Worm (Caenorhabditis elegans): ENCODE results near the gene mpst-4.

Gene mpst-4

ce11 chrII:4863357-4863756, at the start of gene mpst-4, which contains the start of gene F11G11.14:
mpst-4 (minus strand) TSS chrII:4863457.
F11G11.14 (plus strand) TSS chrII:4863681.
- TF ChIP-seq mls-2 (tag; optimal IDR thresholded peaks at IDR 0.05) (no peak), tbx-8 (GFP tag; optimal IDR thresholded peaks at IDR 0.05) (no peak), ceh-39 (tag; optimal IDR thresholded peaks at IDR 0.05) (no peak), M03D4.4 (tag; optimal IDR thresholded peaks at IDR 0.05) (no peak), blmp-1 (tag; optimal IDR thresholded peaks at IDR 0.05) (no peak), zip-8 (tag; optimal IDR thresholded peaks at IDR 0.05) (no peak), sptf-1 (tag; optimal IDR thresholded peaks at IDR 0.05) (no peak), drap-1 (GFP tag; optimal IDR thresholded peaks at IDR 0.05) (no peak), nhr-237 (tag; optimal IDR thresholded peaks at IDR 0.05) (no peak), snpc-4 (tag; optimal IDR thresholded peaks at IDR 0.05) (no peak), ceh-83 (GFP tag; optimal IDR thresholded peaks at IDR 0.05) (no peak), nhr-28 (tag; optimal IDR thresholded peaks at IDR 0.05) (no peak), elt-1 (tag; optimal IDR thresholded peaks at IDR 0.05; ENCODE audit: borderline replicate concordance, insufficient read depth) (no peak), hlh-1 (tag; optimal IDR thresholded peaks at IDR 0.05) (no peak), ztf-11 (tag; optimal IDR thresholded peaks at IDR 0.05) (no peak), mab-5 (tag; optimal IDR thresholded peaks at IDR 0.05) (no peak), unc-62 (GFP tag; optimal IDR thresholded peaks at IDR 0.05) (no peak), nhr-76 (tag; optimal IDR thresholded peaks at IDR 0.05) (no peak), ces-1 (GFP tag; optimal IDR thresholded peaks at IDR 0.05) (no peak)

- peak; percentile 38 for TF ChIP-seq unc-120 (tag; optimal IDR thresholded peaks at IDR 0.05; ENCODE audit: poor library complexity, severe bottlenecking)
- no peak for TF ChIP-seq mls-2 (tag; optimal IDR thresholded peaks at IDR 0.05)
- TF ChIP-seq unc-62 (GFP tag; optimal IDR thresholded peaks at IDR 0.05), result peak; percentile 76
- peak; percentile 30 for TF ChIP-seq hlh-1 (tag; optimal IDR thresholded peaks at IDR 0.05)
- TF ChIP-seq ham-2 (GFP tag; optimal IDR thresholded peaks at IDR 0.05), result peak; percentile 40
These were observed 44.9 kb upstream of the mpst-4 start for ce11 chrII:4908160-4908559.

- TF ChIP-seq ztf-11 (tag; optimal IDR thresholded peaks at IDR 0.05) (no peak), zip-8 (tag; optimal IDR thresholded peaks at IDR 0.05) (no peak), ham-2 (GFP tag; optimal IDR thresholded peaks at IDR 0.05) (no peak), lin-13 (tag; optimal IDR thresholded peaks at IDR 0.05) (no peak), ces-1 (GFP tag; optimal IDR thresholded peaks at IDR 0.05) (no peak), unc-39 (tag; optimal IDR thresholded peaks at IDR 0.05) (no peak), snpc-4 (tag; optimal IDR thresholded peaks at IDR 0.05) (no peak), mab-5 (tag; optimal IDR thresholded peaks at IDR 0.05) (no peak), ceh-83 (GFP tag; optimal IDR thresholded peaks at IDR 0.05) (no peak), ceh-39 (tag; optimal IDR thresholded peaks at IDR 0.05) (no peak), unc-120 (tag; optimal IDR thresholded peaks at IDR 0.05; ENCODE audit: poor library complexity, severe bottlenecking) (no peak)
These were observed 42.6 kb upstream of the mpst-4 start for ce11 chrII:4905883-4906282.

- TF ChIP-seq cnd-1 (tag; optimal IDR thresholded peaks at IDR 0.05) (no peak), tbx-8 (GFP tag; optimal IDR thresholded peaks at IDR 0.05) (no peak), nhr-12 (tag; optimal IDR thresholded peaks at IDR 0.05) (no peak), unc-39 (tag; optimal IDR thresholded peaks at IDR 0.05) (no peak), zip-8 (tag; optimal IDR thresholded peaks at IDR 0.05) (no peak), nhr-237 (tag; optimal IDR thresholded peaks at IDR 0.05) (no peak), M03D4.4 (tag; optimal IDR thresholded peaks at IDR 0.05) (no peak), nhr-76 (tag; optimal IDR thresholded peaks at IDR 0.05) (no peak), unc-62 (GFP tag; optimal IDR thresholded peaks at IDR 0.05) (no peak), drap-1 (GFP tag; optimal IDR thresholded peaks at IDR 0.05) (no peak), hlh-1 (tag; optimal IDR thresholded peaks at IDR 0.05) (no peak), nhr-28 (tag; optimal IDR thresholded peaks at IDR 0.05) (no peak), ham-2 (GFP tag; optimal IDR thresholded peaks at IDR 0.05) (no peak), ceh-39 (tag; optimal IDR thresholded peaks at IDR 0.05) (no peak), snpc-4 (tag; optimal IDR thresholded peaks at IDR 0.05) (no peak)
These were observed 42.1 kb upstream of the mpst-4 start for ce11 chrII:4905331-4905730.

ce11 chrII:4904778-4905177, 41.5 kb upstream of the mpst-4 start, which contains the start of gene btbd-10:
btbd-10 (plus strand) TSS chrII:4905008.
- TF ChIP-seq lsy-2 (tag; optimal IDR thresholded peaks at IDR 0.05) (no peak), mls-2 (tag; optimal IDR thresholded peaks at IDR 0.05) (no peak), sptf-1 (tag; optimal IDR thresholded peaks at IDR 0.05) (no peak), drap-1 (GFP tag; optimal IDR thresholded peaks at IDR 0.05) (no peak), mab-5 (tag; optimal IDR thresholded peaks at IDR 0.05) (no peak), nhr-28 (tag; optimal IDR thresholded peaks at IDR 0.05) (no peak), zip-8 (tag; optimal IDR thresholded peaks at IDR 0.05) (no peak), unc-39 (tag; optimal IDR thresholded peaks at IDR 0.05) (no peak), flh-1 (GFP tag; optimal IDR thresholded peaks at IDR 0.05) (no peak), tbx-8 (GFP tag; optimal IDR thresholded peaks at IDR 0.05) (no peak), ceh-83 (GFP tag; optimal IDR thresholded peaks at IDR 0.05) (no peak), elt-3 (tag; optimal IDR thresholded peaks at IDR 0.05) (no peak), ztf-11 (tag; optimal IDR thresholded peaks at IDR 0.05) (no peak), lin-32 (GFP tag; optimal IDR thresholded peaks at IDR 0.05) (no peak), ces-1 (GFP tag; optimal IDR thresholded peaks at IDR 0.05) (no peak), nhr-76 (tag; optimal IDR thresholded peaks at IDR 0.05) (no peak)

Data from whole organism, mixed stage, embryonic.